Worm (Caenorhabditis elegans) whole organism, early embryonic: ENCODE measurements around the gene F54D11.4.
"Not testable (repeated sequence)": the region's sequence is repeated elsewhere in the genome, so short reads cannot be mapped to it uniquely, and the experiment has no call there.

Source experiments
- B0310.2 ChIP-seq: sonication (generic microtip); optimal IDR thresholded peaks from 2 replicates; lab custom pipeline; 2016; ENCODE audit warnings: mild to moderate bottlenecking, missing genetic modification characterization, missing compliant biosample characterization
- F13C5.2 ChIP-seq: sonication (generic microtip); optimal IDR thresholded peaks from 2 replicates; lab custom pipeline; 2017; ENCODE audit warnings: mild to moderate bottlenecking, missing genetic modification characterization, inconsistent platforms, missing compliant biosample characterization
- aly-1 ChIP-seq: sonication (generic microtip); optimal IDR thresholded peaks from 2 replicates; lab custom pipeline; 2016; ENCODE audit warnings: missing genetic modification characterization, missing compliant biosample characterization
- ama-1 ChIP-seq: fragments of 150-350 bp; optimal IDR thresholded peaks from 2 replicates; lab custom pipeline; 2014
- ceh-13 ChIP-seq: fragments of 200-800 bp; sonication (Bioruptor generic); optimal IDR thresholded peaks from 2 replicates; lab custom pipeline; 2018; ENCODE audit warnings: mild to moderate bottlenecking, missing genetic modification characterization, missing compliant biosample characterization
- ceh-36 ChIP-seq: sonication (generic microtip); optimal IDR thresholded peaks from 2 replicates; lab custom pipeline; 2016; ENCODE audit warnings: missing genetic modification characterization, inconsistent platforms, missing compliant biosample characterization
- ets-7 ChIP-seq: sonication (generic microtip); optimal IDR thresholded peaks from 2 replicates; lab custom pipeline; 2016; ENCODE audit warnings: missing genotype, missing genetic modification characterization, missing compliant biosample characterization
- flt-1 ChIP-seq: fragments of 200-800 bp; sonication (Bioruptor generic); IDR thresholded peaks from 2 replicates; pipeline ENCODE4 v1.3.6; 2022; ENCODE audit warnings: missing genetic modification characterization, missing compliant biosample characterization
- hmbx-1 ChIP-seq: sonication (generic microtip); optimal IDR thresholded peaks from 2 replicates; lab custom pipeline; 2016; ENCODE audit warnings: mild to moderate bottlenecking, missing genetic modification characterization, missing compliant biosample characterization
- hmg-4 ChIP-seq: fragments of 200-800 bp; sonication (Bioruptor generic); optimal IDR thresholded peaks from 2 replicates; lab custom pipeline; 2018; ENCODE audit warnings: mild to moderate bottlenecking, missing genetic modification characterization, missing compliant biosample characterization
- hnd-1 ChIP-seq: sonication (generic microtip); optimal IDR thresholded peaks from 2 replicates; lab custom pipeline; 2016; ENCODE audit warnings: missing genetic modification characterization, missing compliant biosample characterization
- pes-1 ChIP-seq: fragments of 200-800 bp; sonication (Bioruptor generic); IDR thresholded peaks from 2 replicates; pipeline ENCODE4 v1.3.6; 2022; ENCODE audit warnings: missing genetic modification reagents, missing genetic modification characterization, missing compliant biosample characterization
- scrt-1 ChIP-seq: fragments of 200-800 bp; sonication (Bioruptor generic); IDR thresholded peaks from 2 replicates; pipeline ENCODE4 v1.3.6; 2022; ENCODE audit warnings: missing genetic modification characterization, missing compliant biosample characterization
- sea-1 ChIP-seq: fragments of 200-800 bp; sonication (Bioruptor generic); conservative IDR thresholded peaks from 2 replicates; pipeline ENCODE4 v1.3.6; 2022; ENCODE audit warnings: missing genetic modification characterization, missing compliant biosample characterization
- tbx-11 ChIP-seq: fragments of 200-800 bp; sonication (Bioruptor generic); IDR thresholded peaks from 2 replicates; pipeline ENCODE4 v1.3.6; 2022; ENCODE audit warnings: missing genetic modification characterization, missing compliant biosample characterization
- tbx-37 ChIP-seq: fragments of 200-800 bp; sonication (Bioruptor generic); conservative IDR thresholded peaks from 2 replicates; pipeline ENCODE4 v1.3.6; 2022; ENCODE audit warnings: missing genetic modification reagents, missing genetic modification characterization, missing compliant biosample characterization
- tra-4 ChIP-seq: sonication (generic microtip); optimal IDR thresholded peaks from 2 replicates; lab custom pipeline; 2017; ENCODE audit warnings: missing genetic modification characterization, missing compliant biosample characterization

F54D11.4 gene

ce11 chrV:4615802-4616201 is at the start of gene F54D11.4, which contains the start of gene Y61A9LA.10:
TSS of gene F54D11.4 (plus strand) at chrV:4616151.
TSS of gene Y61A9LA.10 (minus strand) at chrV:4615817.
- TF ChIP-seq tbx-11 (no peak), F13C5.2 (peak; percentile 11)

- TF ChIP-seq hmg-4 (GFP tag; lab: Kevin White, UChicago) (no peak), sea-1 (GFP tag; lab: Robert Waterston, UW) (no peak), tbx-11 (no peak), pes-1 (no peak), aly-1 (tag; lab: Kevin White, UChicago) (no peak), tbx-37 (GFP tag; lab: Robert Waterston, UW) (no peak), tra-4 (tag; lab: Kevin White, UChicago) (no peak), scrt-1 (GFP tag; lab: Robert Waterston, UW) (no peak), hmbx-1 (tag; lab: Kevin White, UChicago) (no peak), ets-7 (tag; lab: Kevin White, UChicago) (no peak), flt-1 (GFP tag; lab: Robert Waterston, UW) (no peak), ama-1 (no peak), ceh-13 (GFP tag; lab: Kevin White, UChicago) (no peak), hnd-1 (tag; lab: Kevin White, UChicago) (no peak), F13C5.2 (no peak), ceh-36 (tag; lab: Kevin White, UChicago) (no peak)
Measured at ce11 chrV:4569999-4570627, 45.8 kb upstream of the F54D11.4 start, which contains the start of gene sut-2. TSS of gene sut-2 (minus strand) at chrV:4570049.

DNA sequence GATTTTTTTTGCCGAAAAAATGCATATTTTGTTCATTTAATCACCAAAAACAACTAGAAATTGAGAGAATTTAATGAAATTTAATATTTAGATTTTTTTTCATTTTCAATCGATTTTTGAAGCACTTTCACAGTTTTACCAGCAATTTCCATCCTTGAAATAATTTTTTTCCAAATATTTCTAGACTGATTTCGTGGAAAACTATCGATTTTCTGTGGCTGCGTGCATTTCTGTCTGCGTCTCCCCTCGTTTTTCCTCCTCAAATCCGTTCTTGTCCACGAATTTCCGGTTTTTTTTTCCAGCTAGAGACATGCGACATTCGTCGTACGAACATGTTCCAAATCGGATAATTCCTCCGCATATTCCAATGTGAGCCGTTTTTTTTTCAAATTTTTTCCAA is 45.1 kb upstream of the F54D11.4 start, which contains the start of gene Y61A9LA.3:
TSS of gene Y61A9LA.3 (plus strand) at position 301 of the 400 bp plus-strand sequence.
- TF ChIP-seq F13C5.2 (no peak), B0310.2 (tag; lab: Kevin White, UChicago) (no peak), scrt-1 (GFP tag; lab: Robert Waterston, UW) (no peak), hmg-4 (GFP tag; lab: Kevin White, UChicago) (no peak), flt-1 (GFP tag; lab: Robert Waterston, UW) (no peak), aly-1 (tag; lab: Kevin White, UChicago) (no peak), sea-1 (GFP tag; lab: Robert Waterston, UW) (no peak), pes-1 (no peak), ama-1 (no peak), ceh-36 (tag; lab: Kevin White, UChicago) (no peak), ets-7 (tag; lab: Kevin White, UChicago) (no peak), hmbx-1 (tag; lab: Kevin White, UChicago) (no peak), tbx-11 (no peak), tbx-37 (GFP tag; lab: Robert Waterston, UW) (no peak)

ce11 chrV:4571997-4572396 is 44.0 kb upstream of the F54D11.4 start:
- TF ChIP-seq B0310.2 (tag; lab: Kevin White, UChicago) (no peak), hmg-4 (GFP tag; lab: Kevin White, UChicago) (no peak), ets-7 (tag; lab: Kevin White, UChicago) (no peak), hmbx-1 (tag; lab: Kevin White, UChicago) (no peak)

ce11 chrV:4573824-4574223 is 42.1 kb upstream of the F54D11.4 start, which contains the start of gene hpo-39:
TSS of gene hpo-39 (minus strand) at chrV:4573924.
- not testable (repeated sequence) for TF ChIP-seq hnd-1 (tag; lab: Kevin White, UChicago); tra-4 (tag; lab: Kevin White, UChicago); flt-1 (GFP tag; lab: Robert Waterston, UW)

DNA sequence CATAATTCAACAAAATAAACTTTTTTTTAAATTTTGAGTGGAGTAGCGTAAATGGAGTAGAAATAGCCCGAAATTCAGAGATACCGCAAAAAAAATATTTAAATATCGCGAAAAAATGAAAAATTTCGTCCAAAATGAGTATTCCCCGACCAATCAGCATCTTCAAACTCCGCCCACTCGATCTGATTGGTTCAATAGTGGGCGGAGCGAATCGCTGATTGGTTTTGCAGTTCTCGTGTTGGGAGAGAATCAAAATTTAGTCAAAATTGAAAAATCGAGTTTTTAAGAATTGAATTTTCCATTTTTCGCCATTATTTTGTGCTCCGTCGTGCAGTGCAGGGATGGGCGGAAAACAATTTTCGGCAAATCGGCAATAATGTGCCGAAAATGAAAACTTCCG is 40.5 kb upstream of the F54D11.4 start:
- TF ChIP-seq ceh-36 (tag; lab: Kevin White, UChicago) = no peak
- no peak for TF ChIP-seq tra-4 (tag; lab: Kevin White, UChicago)
- no peak for TF ChIP-seq B0310.2 (tag; lab: Kevin White, UChicago)
- TF ChIP-seq scrt-1 (GFP tag; lab: Robert Waterston, UW) = no peak
- no peak for TF ChIP-seq aly-1 (tag; lab: Kevin White, UChicago)
- no peak for TF ChIP-seq flt-1 (GFP tag; lab: Robert Waterston, UW)
- no peak for TF ChIP-seq F13C5.2
- no peak for TF ChIP-seq ceh-13 (GFP tag; lab: Kevin White, UChicago)
- no peak for TF ChIP-seq hmg-4 (GFP tag; lab: Kevin White, UChicago)
- TF ChIP-seq tbx-11 = no peak
- no peak for TF ChIP-seq ama-1
- TF ChIP-seq tbx-37 (GFP tag; lab: Robert Waterston, UW) = no peak
- no peak for TF ChIP-seq hmbx-1 (tag; lab: Kevin White, UChicago)
- TF ChIP-seq hnd-1 (tag; lab: Kevin White, UChicago) = no peak
- no peak for TF ChIP-seq ets-7 (tag; lab: Kevin White, UChicago)

DNA sequence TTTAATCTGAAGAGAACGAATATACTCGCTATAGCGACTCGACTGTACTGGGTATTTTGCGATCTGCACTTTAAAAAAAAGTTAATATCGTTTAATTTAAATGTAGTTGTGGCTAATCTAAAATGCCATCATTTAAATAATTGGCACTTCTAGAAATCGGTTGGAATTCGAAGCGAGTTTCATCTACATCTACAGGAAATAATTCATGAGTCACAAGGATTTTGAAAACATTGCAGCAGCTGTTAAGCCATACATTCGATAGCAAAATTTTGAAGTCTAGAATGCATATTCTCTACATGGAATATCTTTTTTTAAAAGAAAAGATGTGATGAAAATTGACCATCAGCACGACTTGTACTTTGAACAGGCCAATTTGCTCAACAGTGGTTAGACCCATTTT is 35.4 kb upstream of the F54D11.4 start:
- TF ChIP-seq scrt-1 (GFP tag; lab: Robert Waterston, UW) = no peak
- no peak for TF ChIP-seq ceh-36 (tag; lab: Kevin White, UChicago)
- TF ChIP-seq ets-7 (tag; lab: Kevin White, UChicago) = no peak
- TF ChIP-seq aly-1 (tag; lab: Kevin White, UChicago) = no peak
- no peak for TF ChIP-seq sea-1 (GFP tag; lab: Robert Waterston, UW)
- no peak for TF ChIP-seq tra-4 (tag; lab: Kevin White, UChicago)
- no peak for TF ChIP-seq hmg-4 (GFP tag; lab: Kevin White, UChicago)
- TF ChIP-seq hmbx-1 (tag; lab: Kevin White, UChicago) = no peak
- TF ChIP-seq tbx-37 (GFP tag; lab: Robert Waterston, UW) = no peak
- no peak for TF ChIP-seq pes-1
- no peak for TF ChIP-seq tbx-11
- TF ChIP-seq ceh-13 (GFP tag; lab: Kevin White, UChicago) = no peak
- TF ChIP-seq hnd-1 (tag; lab: Kevin White, UChicago) = no peak
- TF ChIP-seq ama-1 = no peak
